Fruit fly (Drosophila melanogaster) whole organism, embryonic: ENCODE data around the gene Ugt316A1.

Source experiments
- Blimp-1 ChIP-seq: fragments of 200-800 bp; sonication (Bioruptor generic); optimal IDR thresholded peaks from 3 replicates; lab custom pipeline; 2018; ENCODE audit warnings: missing biosample characterization, missing genetic modification characterization, mild to moderate bottlenecking, moderate library complexity, missing genetic modification reagents
- CG13287 ChIP-seq: fragments of 200-800 bp; sonication (Bioruptor generic); IDR thresholded peaks from 2 replicates; pipeline ENCODE4 v1.3.6; 2022; ENCODE audit warnings: missing biosample characterization, missing genetic modification characterization; ENCODE audit not compliant: partially characterized antibody
- CG2120 ChIP-seq: fragments of 200-800 bp; sonication (Bioruptor generic); optimal IDR thresholded peaks from 3 replicates; lab custom pipeline; 2016; ENCODE audit warnings: missing biosample characterization, missing genetic modification characterization
- CG30403 ChIP-seq: fragments of 200-800 bp; sonication (Bioruptor generic); optimal IDR thresholded peaks from 3 replicates; lab custom pipeline; 2016; ENCODE audit warnings: missing biosample characterization, missing genetic modification characterization
- CG33557 ChIP-seq: fragments of 200-800 bp; sonication (Bioruptor generic); optimal IDR thresholded peaks from 2 replicates; lab custom pipeline; 2019; ENCODE audit warnings: missing biosample characterization, mild to moderate bottlenecking, missing genetic modification characterization, moderate library complexity
- CG3407 ChIP-seq: fragments of 200-800 bp; sonication (Bioruptor generic); optimal IDR thresholded peaks from 2 replicates; lab custom pipeline; 2018; ENCODE audit warnings: missing biosample characterization, mild to moderate bottlenecking, missing genetic modification characterization
- CG34422 ChIP-seq: fragments of 200-800 bp; sonication (Bioruptor generic); IDR thresholded peaks from 3 replicates; pipeline ENCODE4 v1.3.6; 2022; ENCODE audit warnings: missing biosample characterization, missing genetic modification characterization
- CG5953 ChIP-seq: fragments of 200-800 bp; sonication (Bioruptor generic); IDR thresholded peaks from 2 replicates; pipeline ENCODE4 v1.3.6; 2022; ENCODE audit warnings: missing biosample characterization, missing genetic modification characterization
- CG6689 ChIP-seq: fragments of 200-800 bp; sonication (Bioruptor generic); IDR thresholded peaks from 2 replicates; pipeline ENCODE4 v1.3.6; 2022; ENCODE audit warnings: missing biosample characterization, missing genetic modification characterization
- CG7963 ChIP-seq: fragments of 200-800 bp; sonication (Bioruptor generic); IDR thresholded peaks from 3 replicates; pipeline ENCODE4 v1.3.6; 2022; ENCODE audit warnings: missing biosample characterization, missing genetic modification characterization; ENCODE audit not compliant: partially characterized antibody
- CG7987 ChIP-seq: fragments of 200-800 bp; sonication (Bioruptor generic); optimal IDR thresholded peaks from 2 replicates; lab custom pipeline; 2018; ENCODE audit warnings: missing biosample characterization, mild to moderate bottlenecking, missing genetic modification characterization, moderate library complexity
- CG8924 ChIP-seq: fragments of 200-800 bp; optimal IDR thresholded peaks from 3 replicates; lab custom pipeline; 2019; ENCODE audit warnings: missing biosample characterization, mild to moderate bottlenecking, missing genetic modification characterization, moderate library complexity
- CG8944 ChIP-seq: fragments of 200-800 bp; sonication (Bioruptor generic); optimal IDR thresholded peaks from 3 replicates; lab custom pipeline; 2016; ENCODE audit warnings: missing biosample characterization, missing genetic modification characterization
- CG9437 ChIP-seq: fragments of 200-800 bp; sonication (Bioruptor generic); optimal IDR thresholded peaks from 2 replicates; lab custom pipeline; 2018; ENCODE audit warnings: missing biosample characterization, mild to moderate bottlenecking, missing genetic modification characterization
- CTCF ChIP-seq: fragments of 200-800 bp; sonication (Bioruptor generic); optimal IDR thresholded peaks from 2 replicates; lab custom pipeline; 2017; ENCODE audit warnings: missing biosample characterization, mild to moderate bottlenecking, missing genetic modification characterization, moderate library complexity
- CoRest ChIP-seq: fragments of 200-800 bp; sonication (Bioruptor generic); optimal IDR thresholded peaks from 3 replicates; lab custom pipeline; 2018; ENCODE audit warnings: missing biosample characterization, mild to moderate bottlenecking, missing genetic modification characterization, moderate library complexity
- Dbx ChIP-seq: fragments of 200-800 bp; sonication (Bioruptor generic); IDR thresholded peaks from 3 replicates; pipeline ENCODE4 v1.3.6; 2022; ENCODE audit warnings: missing biosample characterization, missing genetic modification characterization
- Deaf1 ChIP-seq: fragments of 200-800 bp; optimal IDR thresholded peaks from 3 replicates; lab custom pipeline; 2019; ENCODE audit warnings: missing biosample characterization, mild to moderate bottlenecking, missing genetic modification characterization, moderate library complexity
- Dp ChIP-seq: fragments of 200-800 bp; sonication (Bioruptor generic); optimal IDR thresholded peaks from 2 replicates; lab custom pipeline; 2018; ENCODE audit warnings: missing biosample characterization, mild to moderate bottlenecking, missing genetic modification characterization, moderate library complexity
- Dref ChIP-seq: fragments of 200-800 bp; sonication (Bioruptor generic); IDR thresholded peaks from 2 replicates; pipeline ENCODE4 v1.3.6; 2022; ENCODE audit warnings: missing biosample characterization, missing genetic modification characterization
- Fer3 ChIP-seq: fragments of 200-800 bp; sonication (Bioruptor generic); optimal IDR thresholded peaks from 2 replicates; lab custom pipeline; 2018; ENCODE audit warnings: missing biosample characterization, mild to moderate bottlenecking, missing genetic modification characterization, moderate library complexity
- Hr78 ChIP-seq, 2 experiments: fragments of 200-800 bp in 1 of 2; fragments of >200 bp in 1 of 2; sonication (Bioruptor generic) in 1 of 2; optimal IDR thresholded peaks; 2 replicates each; lab custom pipeline; 2017 to 2019; ENCODE audit warnings: missing biosample characterization in 2 of 2, missing genetic modification characterization in 2 of 2, mild to moderate bottlenecking in 1 of 2, moderate library complexity in 1 of 2
- Kr ChIP-seq: fragments of 200-800 bp; sonication (Bioruptor generic); optimal IDR thresholded peaks from 2 replicates; lab custom pipeline; 2017; ENCODE audit warnings: missing biosample characterization, mild to moderate bottlenecking, missing genetic modification characterization
- NfI ChIP-seq: fragments of 200-800 bp; sonication (Bioruptor generic); optimal IDR thresholded peaks from 3 replicates; lab custom pipeline; 2018; ENCODE audit warnings: missing biosample characterization, mild to moderate bottlenecking, missing genetic modification characterization, moderate library complexity
- Opbp ChIP-seq: fragments of 200-800 bp; sonication (Bioruptor generic); IDR thresholded peaks from 3 replicates; pipeline ENCODE4 v1.3.6; 2022; ENCODE audit warnings: missing biosample characterization, missing genetic modification characterization; ENCODE audit not compliant: partially characterized antibody
- Ptx1 ChIP-seq: fragments of 200-800 bp; sonication (Bioruptor generic); IDR thresholded peaks from 2 replicates; pipeline ENCODE4 v1.3.6; 2022; ENCODE audit warnings: missing biosample characterization, missing genetic modification characterization
- Six4 ChIP-seq: fragments of 200-800 bp; sonication (Bioruptor generic); optimal IDR thresholded peaks from 2 replicates; lab custom pipeline; 2016; ENCODE audit warnings: missing biosample characterization, missing genetic modification characterization
- aop ChIP-seq: fragments of 200-800 bp; sonication (Bioruptor generic); IDR thresholded peaks from 2 replicates; pipeline ENCODE4 v1.3.6; 2022; ENCODE audit warnings: missing biosample characterization, missing genetic modification characterization
- dmrt99B ChIP-seq: fragments of 200-800 bp; sonication (Bioruptor generic); optimal IDR thresholded peaks from 2 replicates; lab custom pipeline; 2018; ENCODE audit warnings: missing biosample characterization, mild to moderate bottlenecking, missing genetic modification characterization, moderate library complexity
- esg ChIP-seq: fragments of 200-800 bp; sonication (Bioruptor generic); conservative IDR thresholded peaks from 2 replicates; pipeline ENCODE4 v1.3.6; 2022; ENCODE audit warnings: missing biosample characterization, missing genetic modification characterization
- fd102C ChIP-seq: fragments of 200-800 bp; sonication (Bioruptor generic); optimal IDR thresholded peaks from 2 replicates; lab custom pipeline; 2018; ENCODE audit warnings: missing biosample characterization, mild to moderate bottlenecking, missing genetic modification characterization, moderate library complexity
- fd64A ChIP-seq: fragments of 200-800 bp; sonication (Bioruptor generic); optimal IDR thresholded peaks from 3 replicates; lab custom pipeline; 2018; ENCODE audit warnings: missing biosample characterization, mild to moderate bottlenecking, missing genetic modification characterization
- ftz-f1 ChIP-seq: fragments of 200-800 bp; sonication (Bioruptor generic); optimal IDR thresholded peaks from 2 replicates; lab custom pipeline; 2016; ENCODE audit warnings: missing biosample characterization, missing genetic modification characterization
- ham ChIP-seq: fragments of 200-800 bp; sonication (Bioruptor generic); IDR thresholded peaks from 2 replicates; pipeline ENCODE4 v1.3.6; 2022; ENCODE audit warnings: missing biosample characterization, missing genetic modification characterization
- hth ChIP-seq: fragments of >200 bp; optimal IDR thresholded peaks from 2 replicates; lab custom pipeline; 2017; ENCODE audit warnings: inconsistent platforms
- odd ChIP-seq: fragments of 200-800 bp; sonication (Bioruptor generic); optimal IDR thresholded peaks from 2 replicates; lab custom pipeline; 2017; ENCODE audit warnings: missing biosample characterization, mild to moderate bottlenecking, missing genetic modification characterization
- onecut ChIP-seq: fragments of 200-800 bp; sonication (Bioruptor generic); IDR thresholded peaks from 2 replicates; pipeline ENCODE4 v1.3.6; 2022; ENCODE audit warnings: missing biosample characterization, missing genetic modification characterization
- p53 ChIP-seq: fragments of 200-800 bp; sonication (Bioruptor generic); optimal IDR thresholded peaks from 2 replicates; lab custom pipeline; 2016; ENCODE audit warnings: missing biosample characterization, missing genetic modification characterization
- pho ChIP-seq: fragments of 200-800 bp; sonication (Bioruptor generic); optimal IDR thresholded peaks from 2 replicates; lab custom pipeline; 2016; ENCODE audit warnings: missing biosample characterization, missing genetic modification characterization
- phol ChIP-seq: fragments of 200-800 bp; sonication (Bioruptor generic); optimal IDR thresholded peaks from 3 replicates; lab custom pipeline; 2018; ENCODE audit warnings: missing biosample characterization, mild to moderate bottlenecking, missing genetic modification characterization, moderate library complexity
- pita ChIP-seq: fragments of 200-800 bp; sonication (Bioruptor generic); optimal IDR thresholded peaks from 2 replicates; lab custom pipeline; 2017; ENCODE audit warnings: missing biosample characterization, mild to moderate bottlenecking, missing genetic modification characterization
- prd ChIP-seq, 3 experiments: fragments of >200 bp in 2 of 3; fragments of 200-800 bp in 1 of 3; sonication (Bioruptor generic) in 1 of 3; optimal IDR thresholded peaks in 2 of 3; IDR thresholded peaks in 1 of 3; 2 replicates in 2 of 3; 3 replicates in 1 of 3; pipeline versions ENCODE4 v1.3.6 to Lab custom; 2017 to 2022; ENCODE audit warnings: missing biosample characterization in 1 of 3, missing genetic modification characterization in 1 of 3
- psq ChIP-seq: fragments of 200-800 bp; sonication (Bioruptor generic); optimal IDR thresholded peaks from 2 replicates; lab custom pipeline; 2017; ENCODE audit warnings: missing biosample characterization, missing genetic modification characterization
- run ChIP-seq: fragments of 200-800 bp; sonication (Bioruptor generic); optimal IDR thresholded peaks from 3 replicates; lab custom pipeline; 2018; ENCODE audit warnings: missing biosample characterization, mild to moderate bottlenecking, missing genetic modification characterization
- sens ChIP-seq: fragments of 200-800 bp; sonication (Bioruptor generic); peaks from one replicate; lab custom pipeline; 2016; ENCODE audit warnings: missing biosample characterization, missing genetic modification characterization
- tup ChIP-seq: fragments of 200-800 bp; sonication (Bioruptor generic); optimal IDR thresholded peaks from 2 replicates; lab custom pipeline; 2016; ENCODE audit warnings: missing biosample characterization, mild to moderate bottlenecking, missing genetic modification characterization, moderate library complexity
- vnd ChIP-seq: fragments of 200-800 bp; sonication (Bioruptor generic); IDR thresholded peaks from 3 replicates; pipeline ENCODE4 v1.3.6; 2022; ENCODE audit warnings: missing biosample characterization, missing genetic modification characterization; ENCODE audit not compliant: partially characterized antibody
- wor ChIP-seq: fragments of 200-800 bp; sonication (Bioruptor generic); IDR thresholded peaks from 2 replicates; pipeline ENCODE4 v1.3.6; 2022; ENCODE audit warnings: missing biosample characterization, missing genetic modification characterization
- yki ChIP-seq: fragments of >200 bp; optimal IDR thresholded peaks from 3 replicates; lab custom pipeline; 2018

Gene Ugt316A1

dm6 chr3L:19072177-19072603, 9.6 kb upstream of the Ugt316A1 start (continued):
- TF ChIP-seq Hr78 (GFP tag; optimal IDR thresholded peaks at IDR 0.05; lab: Kevin White, UChicago) (no peak), p53 (GFP tag; lab: Kevin White, UChicago) (no peak), wor (GFP tag; lab: Robert Waterston, UW) (no peak), onecut (no peak), hth (lab: Kevin White, UChicago) (no peak), aop (GFP tag; lab: Robert Waterston, UW) (no peak), NfI (GFP tag; lab: Kevin White, UChicago) (peak; percentile 41), pho (GFP tag; lab: Kevin White, UChicago) (no peak)
- TF ChIP-seq, all 482 proteins: peak for 75

- peak; percentile 33 for TF ChIP-seq Blimp-1 (GFP tag; lab: Kevin White, UChicago)
- peak; percentile 64 for TF ChIP-seq run (tag; lab: Kevin White, UChicago)
- TF ChIP-seq odd (GFP tag; lab: Kevin White, UChicago): no peak
- no peak for TF ChIP-seq tup (GFP tag; lab: Kevin White, UChicago)
- TF ChIP-seq Kr (GFP tag; lab: Kevin White, UChicago): no peak
- no peak for TF ChIP-seq Six4 (GFP tag; lab: Kevin White, UChicago)
- TF ChIP-seq CG2120 (GFP tag; lab: Kevin White, UChicago): peak; percentile 51
- no peak for TF ChIP-seq CG8924 (tag; lab: Kevin White, UChicago)
- TF ChIP-seq Fer3 (tag; lab: Kevin White, UChicago): peak; percentile 48
- no peak for TF ChIP-seq psq (GFP tag; lab: Kevin White, UChicago)
- no peak for TF ChIP-seq esg (GFP tag; lab: Robert Waterston, UW)
- no peak for TF ChIP-seq Dref (GFP tag; lab: Robert Waterston, UW)
- TF ChIP-seq CG13287 (GFP tag; lab: Robert Waterston, UW): peak; percentile 30; the same call in 1 of the 2 replicates
- no peak for TF ChIP-seq CG3407 (GFP tag; lab: Kevin White, UChicago)
- TF ChIP-seq CG8944 (GFP tag; lab: Kevin White, UChicago): no peak
- no peak for TF ChIP-seq fd64A
- TF ChIP-seq CG6689 (GFP tag; lab: Robert Waterston, UW): no peak; the same call in 1 of the 2 replicates
- peak; percentile 71 for TF ChIP-seq sens
- TF ChIP-seq CG5953 (GFP tag; lab: Robert Waterston, UW): no peak
- no peak for TF ChIP-seq prd (optimal IDR thresholded peaks at IDR 0.05; lab: Kevin White, UChicago)
- peak; percentile 48; the same call in 1 of the 3 replicates for TF ChIP-seq prd (GFP tag; IDR thresholded peaks at IDR 0.05; lab: Robert Waterston, UW)
- TF ChIP-seq Dbx (GFP tag; lab: Robert Waterston, UW): 0 out of 3 replicates have a peak, but pooled peaks have one; percentile 33
- no peak for TF ChIP-seq CTCF (GFP tag; lab: Kevin White, UChicago)
- TF ChIP-seq dmrt99B (tag; lab: Kevin White, UChicago): peak; percentile 52
- TF ChIP-seq CG33557: no peak
- TF ChIP-seq yki (lab: Kevin White, UChicago): no peak
- TF ChIP-seq CG34422: no peak
- no peak for TF ChIP-seq Deaf1 (tag; lab: Kevin White, UChicago)
- TF ChIP-seq Dp (GFP tag; lab: Kevin White, UChicago): no peak
- TF ChIP-seq CG30403 (GFP tag; lab: Kevin White, UChicago): peak; percentile 17
- peak; percentile 41 for TF ChIP-seq Ptx1 (GFP tag; lab: Robert Waterston, UW)
- peak; percentile 69 for TF ChIP-seq ftz-f1
- no peak for TF ChIP-seq CoRest
- TF ChIP-seq CG7963 (GFP tag; lab: Robert Waterston, UW): no peak
- no peak for TF ChIP-seq Opbp (GFP tag; lab: Robert Waterston, UW)
- no peak for TF ChIP-seq fd102C (GFP tag; lab: Kevin White, UChicago)
- no peak for TF ChIP-seq vnd (GFP tag; lab: Robert Waterston, UW)
- no peak for TF ChIP-seq ham (GFP tag; lab: Robert Waterston, UW)
- no peak for TF ChIP-seq CG7987
- no peak for TF ChIP-seq phol (tag; lab: Kevin White, UChicago)
- TF ChIP-seq CG9437: no peak
- TF ChIP-seq pita (GFP tag; lab: Kevin White, UChicago): no peak
Measured at dm6 chr3L:19071173-19071844, 8.7 kb upstream of the Ugt316A1 start.
